Worm (Caenorhabditis elegans) whole organism, L4/young adult: ENCODE results near the gene fbxa-179.

Experiments used
- W03F9.2 ChIP-seq: fragments of 150-350 bp; optimal IDR thresholded peaks from 2 replicates; lab custom pipeline; 2014; ENCODE audit warnings: missing biosample characterization, missing genetic modification characterization
- dao-5 ChIP-seq: sonication (generic microtip); optimal IDR thresholded peaks from 2 replicates; lab custom pipeline; 2016; ENCODE audit warnings: missing genotype, missing genetic modification characterization, moderate library complexity, missing compliant biosample characterization
- him-1 ChIP-seq: sonication (generic microtip); optimal IDR thresholded peaks from 2 replicates; lab custom pipeline; 2016; ENCODE audit warnings: missing genotype, missing genetic modification reagents, missing genetic modification characterization, missing compliant biosample characterization

Gene fbxa-179

DNA sequence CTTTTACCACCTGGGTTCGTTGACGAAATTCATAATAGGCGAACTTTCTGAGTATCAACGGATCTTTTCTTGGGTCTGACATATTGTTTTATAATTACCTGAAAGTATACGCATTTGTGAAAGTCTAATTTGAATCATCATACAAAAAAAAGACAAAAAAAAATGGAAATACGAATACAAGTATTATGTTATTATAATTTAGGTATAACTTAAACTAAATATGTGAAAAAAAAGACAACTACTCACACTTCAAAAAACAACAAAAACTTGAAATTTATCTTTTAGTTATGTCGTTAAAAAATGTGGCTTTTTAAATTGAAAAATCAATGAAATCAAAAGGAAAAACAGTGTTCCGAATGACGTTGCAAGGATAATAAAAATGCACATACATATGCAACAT, at the start of gene fbxa-179:
Gene fbxa-179, minus strand, starts transcription at position 101 of the 400 bp plus-strand sequence.
- TF ChIP-seq W03F9.2 (no peak), him-1 (tag; lab: Kevin White, UChicago) (no peak), dao-5 (tag; lab: Kevin White, UChicago) (no peak)

DNA sequence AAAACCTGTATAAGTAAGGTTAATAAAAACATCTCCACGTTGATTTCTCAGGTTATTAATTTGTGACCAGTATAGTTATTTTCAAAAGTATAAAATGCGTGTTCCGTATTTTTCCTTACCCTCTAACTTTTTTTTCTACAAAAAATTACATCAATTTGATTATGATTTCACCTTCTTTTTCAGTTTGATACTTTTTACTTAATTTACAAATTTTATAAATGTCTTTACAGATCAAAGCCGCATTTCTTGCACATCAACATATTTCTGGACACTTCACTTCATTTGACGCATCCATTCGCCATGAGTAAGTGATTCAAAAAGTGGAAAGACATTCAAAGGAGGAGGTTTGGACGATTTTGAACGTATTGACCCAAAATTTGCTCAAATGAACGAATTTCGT, 47.7 kb upstream of the fbxa-179 start, which contains the start of gene Y66C5A.2:
Gene Y66C5A.2, plus strand, starts transcription at position 301 of the 400 bp plus-strand sequence.
- TF ChIP-seq dao-5 (tag; lab: Kevin White, UChicago) (no peak), him-1 (tag; lab: Kevin White, UChicago) (no peak), W03F9.2 (no peak)

DNA sequence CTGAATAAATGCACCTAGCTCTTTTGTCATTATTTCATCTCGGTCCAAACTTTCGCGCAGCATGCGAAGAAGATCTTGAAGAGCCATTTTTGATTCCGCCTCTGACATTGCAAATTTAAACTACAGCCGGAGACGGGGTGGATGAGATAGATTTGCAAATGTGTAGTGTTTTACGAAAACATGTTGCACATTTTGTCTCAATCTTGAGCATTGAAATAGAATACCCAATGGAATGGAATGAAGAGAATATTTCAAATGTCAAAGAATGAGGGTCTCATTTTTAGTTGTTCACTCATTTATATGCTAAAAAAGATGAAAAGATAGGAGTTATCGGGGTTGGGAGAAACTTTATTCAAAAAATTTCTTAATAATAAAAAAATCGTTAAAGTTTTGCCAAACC, 42.7 kb upstream of the fbxa-179 start, which contains the start of gene Y66C5A.1:
Gene Y66C5A.1, minus strand, starts transcription at position 101 of the 400 bp plus-strand sequence.
- TF ChIP-seq him-1 (tag; lab: Kevin White, UChicago): no peak
- TF ChIP-seq W03F9.2: no peak
- TF ChIP-seq dao-5 (tag; lab: Kevin White, UChicago): no peak

DNA sequence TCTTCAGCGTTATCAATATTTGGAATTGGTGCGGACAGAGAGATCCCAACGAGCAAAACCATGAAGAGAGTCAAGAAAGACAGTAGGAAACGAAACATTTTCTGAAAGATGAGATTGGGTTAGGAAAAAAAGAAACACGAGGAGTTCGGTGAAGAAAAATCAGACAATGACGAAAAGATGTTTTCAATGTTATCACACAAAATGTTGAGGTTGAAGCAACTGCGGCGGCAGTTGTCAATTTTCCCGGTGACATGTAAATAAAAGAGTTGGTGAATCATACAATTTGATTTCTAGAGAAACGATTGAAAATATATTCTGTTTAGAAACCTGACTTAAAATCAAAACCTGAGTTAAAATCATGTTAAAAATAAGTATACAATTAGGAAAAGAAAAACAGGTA, 41.1 kb upstream of the fbxa-179 start, which contains the start of gene F23D12.7:
Gene F23D12.7, minus strand, starts transcription at position 101 of the 400 bp plus-strand sequence.
- TF ChIP-seq him-1 (tag; lab: Kevin White, UChicago) (no peak), dao-5 (tag; lab: Kevin White, UChicago) (no peak), W03F9.2 (no peak)

DNA sequence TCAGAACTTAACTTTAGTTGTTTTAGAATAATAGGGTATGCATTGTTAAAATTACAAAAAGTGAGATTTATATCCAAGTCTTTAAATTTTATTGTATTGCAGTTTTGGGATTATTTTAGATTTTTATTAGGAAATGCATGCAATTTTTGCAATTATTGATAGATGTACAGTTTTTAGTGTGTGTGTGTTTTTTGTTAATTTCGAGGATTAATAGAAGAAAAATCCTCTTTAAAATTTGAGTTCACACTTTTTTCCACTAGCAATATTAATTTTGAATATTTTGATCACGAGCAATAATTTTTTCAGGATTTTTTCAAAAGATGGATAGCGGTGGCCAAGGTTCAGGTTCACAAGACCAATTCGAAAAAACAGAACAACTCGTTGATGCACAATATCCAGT, 35.2 kb upstream of the fbxa-179 start, which contains the start of gene jmjd-3.2:
Gene jmjd-3.2, plus strand, starts transcription at position 301 of the 400 bp plus-strand sequence.
- TF ChIP-seq W03F9.2 (no peak), him-1 (tag; lab: Kevin White, UChicago) (no peak), dao-5 (tag; lab: Kevin White, UChicago) (no peak)

DNA sequence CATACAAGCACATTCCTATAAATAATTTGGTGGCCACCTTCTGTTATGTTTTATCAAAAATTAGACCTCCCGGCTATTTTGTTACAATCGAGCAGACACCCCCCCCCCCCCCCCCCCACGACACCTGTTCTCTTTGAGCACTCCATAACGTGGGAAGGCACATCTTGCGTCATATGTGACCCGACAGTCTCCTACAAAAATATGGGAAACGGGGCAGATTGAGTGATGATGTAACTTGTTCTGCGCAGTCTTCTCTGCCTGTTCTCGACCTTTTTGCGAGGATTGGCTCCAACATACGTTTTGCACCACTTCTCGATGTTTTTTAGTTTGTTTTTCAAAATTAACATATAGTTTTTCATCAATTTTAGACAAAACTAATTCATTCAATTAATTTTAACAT, 34.8 kb upstream of the fbxa-179 start:
- TF ChIP-seq W03F9.2 (no peak), him-1 (tag; lab: Kevin White, UChicago) (no peak), dao-5 (tag; lab: Kevin White, UChicago) (no peak)

DNA sequence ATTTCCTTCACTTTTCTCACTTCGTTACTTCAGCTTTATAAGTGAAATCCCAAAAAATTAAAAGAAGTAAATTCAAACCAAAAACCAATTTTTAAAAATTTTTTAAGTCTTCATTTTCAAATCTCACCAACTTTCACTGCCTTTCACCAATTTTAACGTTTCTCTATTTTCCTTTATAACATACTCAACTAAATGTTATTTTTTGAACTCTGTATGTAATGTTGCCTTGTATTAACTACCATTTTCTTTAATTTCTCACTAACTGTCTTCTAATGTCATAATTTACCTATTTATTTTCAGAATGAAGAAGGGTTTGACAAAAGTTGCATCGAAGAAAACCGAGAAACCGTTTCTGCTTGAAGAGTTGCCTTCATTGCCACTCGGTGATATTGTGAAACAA, 32.0 kb upstream of the fbxa-179 start, which contains the start of gene F23D12.4:
Gene F23D12.4, plus strand, starts transcription at position 301 of the 400 bp plus-strand sequence.
- TF ChIP-seq W03F9.2 (no peak), him-1 (tag; lab: Kevin White, UChicago) (no peak)

DNA sequence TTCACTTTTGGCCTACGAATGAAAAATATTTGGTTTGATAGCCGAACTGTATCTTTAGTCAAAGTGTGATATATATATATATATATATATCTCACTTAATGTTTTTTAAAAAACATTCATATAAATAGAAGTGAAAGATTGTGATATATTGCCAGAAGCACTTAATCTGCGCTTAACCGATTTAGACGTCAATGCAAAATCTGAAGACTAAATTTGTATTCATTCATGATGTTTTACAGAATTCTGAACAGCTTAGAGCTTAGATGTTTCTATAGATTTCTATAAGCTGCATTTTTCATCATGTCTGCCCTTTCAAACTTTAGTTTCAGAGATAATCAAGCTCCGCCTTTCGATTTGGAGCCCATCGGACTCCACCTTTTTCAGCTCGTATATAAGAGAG, 29.6 kb upstream of the fbxa-179 start, which contains the start of gene F23D12.3:
Gene F23D12.3, plus strand, starts transcription at position 301 of the 400 bp plus-strand sequence.
- TF ChIP-seq him-1 (tag; lab: Kevin White, UChicago): no peak
- TF ChIP-seq dao-5 (tag; lab: Kevin White, UChicago): no peak
- TF ChIP-seq W03F9.2: no peak

DNA sequence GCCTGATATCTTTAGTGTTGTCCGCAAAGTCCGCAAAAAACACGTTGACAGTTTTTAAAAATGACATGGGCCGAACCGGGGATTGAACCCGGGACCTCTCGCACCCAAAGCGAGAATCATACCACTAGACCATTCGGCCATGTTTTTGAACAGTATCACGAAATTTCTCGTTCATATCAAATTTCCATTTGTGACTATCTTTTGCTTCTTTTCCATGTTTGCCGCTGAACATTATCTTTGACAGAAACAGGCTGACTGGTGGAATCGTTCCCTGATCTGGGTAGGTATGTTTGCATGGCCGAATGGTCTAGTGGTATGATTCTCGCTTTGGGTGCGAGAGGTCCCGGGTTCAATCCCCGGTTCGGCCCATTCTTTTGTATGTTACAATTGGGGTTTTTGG, 25.1 kb upstream of the fbxa-179 start:
- peak; percentile 12 for TF ChIP-seq W03F9.2

DNA sequence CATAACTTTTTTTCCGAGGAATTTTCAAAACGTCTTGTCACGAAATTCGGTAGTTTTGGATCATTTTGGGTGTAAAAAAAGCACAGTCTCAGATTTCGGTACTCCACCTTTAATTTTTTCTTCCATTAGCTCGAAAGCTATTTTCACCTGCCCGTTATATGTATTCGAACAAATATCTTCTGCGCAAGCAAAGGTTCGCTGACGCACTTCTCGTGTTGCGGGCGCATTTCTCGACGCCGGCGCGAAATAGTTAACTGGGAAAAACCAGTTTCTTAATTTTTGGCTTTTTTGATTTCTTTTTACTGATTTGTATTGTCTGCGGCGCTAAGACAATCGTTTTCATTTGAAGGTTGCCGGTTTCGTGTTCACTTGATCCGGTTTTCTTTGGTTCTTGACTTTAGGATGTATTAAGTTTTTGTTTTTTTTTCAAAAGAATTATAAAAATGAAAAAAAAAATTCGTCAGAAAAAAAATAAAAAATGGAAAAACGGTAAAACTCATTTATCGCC, 23.0 kb upstream of the fbxa-179 start:
- TF ChIP-seq dao-5 (tag; lab: Kevin White, UChicago): no peak
- no peak for TF ChIP-seq W03F9.2
- no peak for TF ChIP-seq him-1 (tag; lab: Kevin White, UChicago)

DNA sequence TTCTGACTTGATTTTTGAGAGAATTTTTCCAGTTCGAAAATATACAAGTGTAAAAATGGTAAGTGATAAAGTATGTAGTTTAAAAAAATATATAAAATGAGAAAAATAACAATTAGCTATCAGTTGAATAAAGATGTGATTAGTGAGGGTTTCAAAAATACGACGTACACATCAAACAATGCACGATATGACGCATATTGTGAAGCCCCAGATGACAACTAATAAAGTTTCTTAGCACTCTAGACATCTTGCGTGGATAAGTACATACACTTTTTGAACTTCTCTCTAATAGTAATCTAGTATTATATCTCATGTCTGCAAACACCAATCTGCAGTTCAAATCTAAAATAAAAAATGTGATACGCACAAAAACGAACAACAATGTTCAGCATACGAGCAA, 17.8 kb upstream of the fbxa-179 start:
- TF ChIP-seq W03F9.2 (no peak), dao-5 (tag; lab: Kevin White, UChicago) (no peak), him-1 (tag; lab: Kevin White, UChicago) (no peak)

DNA sequence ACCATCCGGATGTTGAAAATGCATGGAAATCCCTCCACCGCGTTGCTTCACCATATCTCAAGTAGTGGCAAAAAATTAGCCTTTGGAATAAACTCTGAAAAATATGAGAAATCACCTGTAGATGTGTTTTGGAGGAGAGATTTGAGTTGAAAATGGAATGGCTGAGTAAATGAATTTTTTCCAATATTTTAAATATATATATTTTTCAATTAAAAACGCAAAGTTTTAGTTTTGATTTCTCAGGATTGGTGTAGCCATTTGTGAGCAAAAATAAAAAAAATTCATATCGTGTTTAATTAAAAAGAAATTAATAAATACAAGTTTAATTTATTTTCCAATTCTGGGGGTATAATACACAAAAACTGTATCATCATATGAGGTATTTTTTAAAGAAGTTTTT, 15.4 kb upstream of the fbxa-179 start, which contains the start of gene F23D12.1:
Gene F23D12.1, minus strand, starts transcription at position 101 of the 400 bp plus-strand sequence.
- TF ChIP-seq him-1 (tag; lab: Kevin White, UChicago): no peak
- TF ChIP-seq W03F9.2: no peak
- no peak for TF ChIP-seq dao-5 (tag; lab: Kevin White, UChicago)

DNA sequence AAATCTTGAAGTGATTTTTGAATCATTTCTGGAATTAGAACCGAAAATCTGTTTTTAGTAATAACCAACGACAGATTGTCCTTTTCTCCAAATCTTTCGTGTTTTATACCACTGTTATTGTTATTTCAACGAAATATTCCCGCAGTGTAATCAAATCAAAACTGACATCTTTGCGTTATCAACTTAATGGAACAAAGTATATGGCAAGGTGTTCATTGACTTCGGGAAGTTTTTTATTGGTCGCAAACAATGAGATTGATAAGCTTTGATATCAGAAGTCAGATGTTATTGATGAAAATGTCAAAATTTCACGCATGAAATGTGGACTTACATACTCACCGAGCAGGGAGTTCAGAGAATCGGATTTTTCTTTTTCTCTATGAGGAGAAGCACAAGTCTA, 12.0 kb upstream of the fbxa-179 start, which contains the start of gene F23D12.11:
Gene F23D12.11, minus strand, starts transcription at position 79 of the 400 bp plus-strand sequence.
- no peak for TF ChIP-seq dao-5 (tag; lab: Kevin White, UChicago)
- TF ChIP-seq W03F9.2: no peak
- no peak for TF ChIP-seq him-1 (tag; lab: Kevin White, UChicago)

DNA sequence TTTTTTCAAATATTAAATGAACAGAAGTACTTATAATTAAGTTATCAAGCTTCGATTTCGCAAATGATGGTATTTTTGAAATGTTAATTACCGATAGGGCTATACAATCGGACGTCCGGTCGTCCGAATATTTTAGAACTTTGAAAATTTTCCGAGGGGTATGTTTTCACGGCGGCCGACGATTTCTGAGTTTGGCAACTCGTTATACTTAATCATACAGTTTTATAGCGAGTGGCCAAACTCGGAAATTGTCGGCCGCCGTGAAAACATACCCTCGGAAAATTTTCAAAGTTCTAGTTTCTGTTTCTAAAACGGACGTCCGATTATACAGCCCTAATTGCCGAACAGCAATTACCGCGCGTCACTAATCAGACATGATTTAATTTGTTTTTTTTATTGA, 11.5 kb upstream of the fbxa-179 start:
- no peak for TF ChIP-seq him-1 (tag; lab: Kevin White, UChicago)
- no peak for TF ChIP-seq dao-5 (tag; lab: Kevin White, UChicago)
- no peak for TF ChIP-seq W03F9.2

DNA sequence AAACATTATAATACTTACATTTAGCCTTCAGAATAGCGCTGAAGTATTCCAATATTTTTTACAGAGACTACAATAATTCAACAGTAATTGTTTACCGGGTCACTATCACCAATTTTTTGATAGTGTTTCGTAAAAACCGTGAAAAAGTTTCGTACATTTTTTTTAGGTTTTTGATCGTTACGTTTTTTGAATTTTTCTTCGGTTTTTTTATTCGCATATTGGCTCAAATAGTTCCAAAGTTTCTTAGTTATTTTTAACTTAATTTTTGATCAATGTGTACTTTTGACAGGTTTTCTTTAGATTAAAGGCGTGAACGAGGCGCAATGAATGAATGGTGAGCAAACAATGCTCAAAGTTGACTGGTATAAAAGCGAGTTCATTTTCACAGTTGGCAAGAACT, 10.4 kb upstream of the fbxa-179 start, which contains the start of gene fipr-3:
Gene fipr-3, plus strand, starts transcription at position 301 of the 400 bp plus-strand sequence.
- no peak for TF ChIP-seq W03F9.2
- no peak for TF ChIP-seq dao-5 (tag; lab: Kevin White, UChicago)
- no peak for TF ChIP-seq him-1 (tag; lab: Kevin White, UChicago)
